Fruit fly (Drosophila melanogaster) whole organism, prepupa: Measurements from ENCODE around the gene mRF1.

Experiments used
- CG10631 ChIP-seq: fragments of 200-800 bp; sonication (Bioruptor generic); optimal IDR thresholded peaks from 2 replicates; lab custom pipeline; 2016; ENCODE audit warnings: missing biosample characterization, missing genetic modification characterization
- CG10669 ChIP-seq: fragments of 200-800 bp; sonication (Bioruptor generic); optimal IDR thresholded peaks from 3 replicates; lab custom pipeline; 2018; ENCODE audit warnings: missing biosample characterization, mild to moderate bottlenecking, missing genetic modification characterization, moderate library complexity
- CG11294 ChIP-seq: fragments of 200-800 bp; sonication (Bioruptor generic); IDR thresholded peaks from 2 replicates; pipeline ENCODE4 v1.3.6; 2022; ENCODE audit warnings: missing biosample characterization, missing genetic modification characterization
- CG11902 ChIP-seq: fragments of 200-800 bp; sonication (Bioruptor generic); optimal IDR thresholded peaks from 3 replicates; lab custom pipeline; 2016; ENCODE audit warnings: missing biosample characterization, missing genetic modification characterization
- CG15336 ChIP-seq: fragments of 200-800 bp; sonication (Bioruptor generic); IDR thresholded peaks from 2 replicates; pipeline ENCODE4 v1.3.6; 2022; ENCODE audit warnings: missing biosample characterization, missing genetic modification characterization
- CG1621 ChIP-seq: fragments of 200-800 bp; sonication (Bioruptor generic); optimal IDR thresholded peaks from 3 replicates; lab custom pipeline; 2018; ENCODE audit warnings: missing biosample characterization, mild to moderate bottlenecking, missing genetic modification characterization
- CG16779 ChIP-seq: fragments of 200-800 bp; sonication (Bioruptor generic); optimal IDR thresholded peaks from 3 replicates; lab custom pipeline; 2017; ENCODE audit warnings: missing biosample characterization, mild to moderate bottlenecking, missing genetic modification characterization
- CG3032 ChIP-seq: fragments of 200-800 bp; optimal IDR thresholded peaks from 2 replicates; lab custom pipeline; 2019; ENCODE audit warnings: missing biosample characterization, mild to moderate bottlenecking, missing genetic modification characterization, moderate library complexity
- CG31627 ChIP-seq: fragments of 200-800 bp; sonication (Bioruptor generic); optimal IDR thresholded peaks from 3 replicates; lab custom pipeline; 2016; ENCODE audit warnings: missing biosample characterization, missing genetic modification characterization
- CG34406 ChIP-seq: fragments of 200-800 bp; sonication (Bioruptor generic); optimal IDR thresholded peaks from 3 replicates; lab custom pipeline; 2016; ENCODE audit warnings: missing biosample characterization, missing genetic modification characterization
- CG3919 ChIP-seq: fragments of 200-800 bp; sonication (Bioruptor generic); optimal IDR thresholded peaks from 3 replicates; lab custom pipeline; 2016; ENCODE audit warnings: missing biosample characterization, missing genetic modification characterization
- CG4318 ChIP-seq: fragments of 200-800 bp; sonication (Bioruptor generic); optimal IDR thresholded peaks from 3 replicates; lab custom pipeline; 2017; ENCODE audit warnings: missing biosample characterization, mild to moderate bottlenecking, missing genetic modification characterization
- CG6163 ChIP-seq: fragments of 200-800 bp; sonication (Bioruptor generic); IDR thresholded peaks from 3 replicates; pipeline ENCODE4 v1.3.6; 2022; ENCODE audit warnings: missing biosample characterization, missing genetic modification characterization
- CG6792 ChIP-seq: fragments of 200-800 bp; sonication (Bioruptor generic); optimal IDR thresholded peaks from 3 replicates; lab custom pipeline; 2016; ENCODE audit warnings: missing biosample characterization, missing genetic modification characterization
- CG6808 ChIP-seq: fragments of 200-800 bp; sonication (Bioruptor generic); optimal IDR thresholded peaks from 3 replicates; lab custom pipeline; 2017; ENCODE audit warnings: missing biosample characterization, missing genetic modification characterization, mild to moderate bottlenecking, moderate library complexity, missing genetic modification reagents
- CG6854 ChIP-seq: fragments of 200-800 bp; sonication (Bioruptor generic); optimal IDR thresholded peaks from 2 replicates; lab custom pipeline; 2017; ENCODE audit warnings: missing biosample characterization, mild to moderate bottlenecking, missing genetic modification characterization
- CG8119 ChIP-seq: fragments of 200-800 bp; sonication (Bioruptor generic); IDR thresholded peaks from 3 replicates; pipeline ENCODE4 v1.3.6; 2022; ENCODE audit warnings: missing biosample characterization, missing genetic modification characterization
- CG8319 ChIP-seq: fragments of 200-800 bp; sonication (Bioruptor generic); optimal IDR thresholded peaks from 3 replicates; lab custom pipeline; 2016; ENCODE audit warnings: missing biosample characterization, missing genetic modification characterization
- CG8632 ChIP-seq: fragments of 200-800 bp; sonication (Bioruptor generic); optimal IDR thresholded peaks from 3 replicates; lab custom pipeline; 2016; ENCODE audit warnings: missing biosample characterization, missing genetic modification characterization
- CG9139 ChIP-seq: fragments of 200-800 bp; sonication (Bioruptor generic); optimal IDR thresholded peaks from 3 replicates; lab custom pipeline; 2017; ENCODE audit warnings: missing biosample characterization, mild to moderate bottlenecking, missing genetic modification characterization
- Eip75B ChIP-seq: fragments of 200-800 bp; sonication (Bioruptor generic); optimal IDR thresholded peaks from 3 replicates; lab custom pipeline; 2016; ENCODE audit warnings: missing biosample characterization, missing genetic modification characterization
- Eip78C ChIP-seq: fragments of 200-800 bp; sonication (Bioruptor generic); peaks from one replicate; lab custom pipeline; 2016; ENCODE audit warnings: missing biosample characterization, missing genetic modification characterization
- Ets96B ChIP-seq: fragments of 200-800 bp; optimal IDR thresholded peaks from 2 replicates; lab custom pipeline; 2019; ENCODE audit warnings: missing biosample characterization, mild to moderate bottlenecking, missing genetic modification characterization, moderate library complexity
- Gug ChIP-seq: fragments of 200-800 bp; sonication (Bioruptor generic); IDR thresholded peaks from 2 replicates; pipeline ENCODE4 v1.3.6; 2022; ENCODE audit warnings: missing biosample characterization, missing genetic modification characterization
- Hr39 ChIP-seq: fragments of 200-800 bp; sonication (Bioruptor generic); optimal IDR thresholded peaks from 2 replicates; lab custom pipeline; 2016; ENCODE audit warnings: missing biosample characterization, missing genetic modification characterization
- Hr4 ChIP-seq: fragments of 200-800 bp; sonication (Bioruptor generic); optimal IDR thresholded peaks from 3 replicates; lab custom pipeline; 2016; ENCODE audit warnings: missing biosample characterization, missing genetic modification characterization
- Lpt ChIP-seq: fragments of 200-800 bp; sonication (Bioruptor generic); optimal IDR thresholded peaks from 3 replicates; lab custom pipeline; 2016; ENCODE audit warnings: missing biosample characterization, missing genetic modification characterization
- Met ChIP-seq: fragments of 200-800 bp; sonication (Bioruptor generic); optimal IDR thresholded peaks from 3 replicates; lab custom pipeline; 2016; ENCODE audit warnings: missing biosample characterization, missing genetic modification characterization
- Smox ChIP-seq: fragments of 200-800 bp; sonication (Bioruptor generic); optimal IDR thresholded peaks from 3 replicates; lab custom pipeline; 2016; ENCODE audit warnings: missing biosample characterization, missing genetic modification characterization
- Sox14 ChIP-seq: fragments of 200-800 bp; sonication (Bioruptor generic); optimal IDR thresholded peaks from 3 replicates; lab custom pipeline; 2016; ENCODE audit warnings: missing biosample characterization, missing genetic modification characterization
- Sox15 ChIP-seq: fragments of 200-800 bp; sonication (Bioruptor generic); optimal IDR thresholded peaks from 3 replicates; lab custom pipeline; 2016; ENCODE audit warnings: missing biosample characterization, missing genetic modification characterization
- achi ChIP-seq: fragments of 200-800 bp; sonication (Bioruptor generic); optimal IDR thresholded peaks from 3 replicates; lab custom pipeline; 2016; ENCODE audit warnings: missing biosample characterization, missing genetic modification characterization
- acj6 ChIP-seq: fragments of 200-800 bp; sonication (Bioruptor generic); optimal IDR thresholded peaks from 3 replicates; lab custom pipeline; 2016; ENCODE audit warnings: missing biosample characterization, missing genetic modification characterization
- dsx ChIP-seq: fragments of 200-800 bp; optimal IDR thresholded peaks from 3 replicates; lab custom pipeline; 2019; ENCODE audit warnings: missing biosample characterization, mild to moderate bottlenecking, missing genetic modification characterization, moderate library complexity; ENCODE audit not compliant: poor library complexity, severe bottlenecking
- eg ChIP-seq: fragments of 200-800 bp; sonication (Bioruptor generic); IDR thresholded peaks from 3 replicates; pipeline ENCODE4 v1.3.6; 2022; ENCODE audit warnings: missing biosample characterization, missing genetic modification characterization
- esn ChIP-seq: fragments of 200-800 bp; sonication (Bioruptor generic); optimal IDR thresholded peaks from 2 replicates; lab custom pipeline; 2016; ENCODE audit warnings: missing biosample characterization, mild to moderate bottlenecking, missing genetic modification characterization, moderate library complexity
- fd59A ChIP-seq: fragments of 200-800 bp; sonication (Bioruptor generic); optimal IDR thresholded peaks from 2 replicates; lab custom pipeline; 2017; ENCODE audit warnings: missing biosample characterization, mild to moderate bottlenecking, missing genetic modification characterization, missing genetic modification reagents
- fd85E ChIP-seq: fragments of 200-800 bp; sonication (Bioruptor generic); optimal IDR thresholded peaks from 3 replicates; lab custom pipeline; 2016; ENCODE audit warnings: missing biosample characterization, missing genetic modification characterization
- fkh ChIP-seq: fragments of 200-800 bp; sonication (Bioruptor generic); optimal IDR thresholded peaks from 3 replicates; lab custom pipeline; 2017; ENCODE audit warnings: missing biosample characterization, mild to moderate bottlenecking, missing genetic modification characterization, moderate library complexity
- salr ChIP-seq, 2 experiments: fragments of 200-800 bp; sonication (Bioruptor generic); optimal IDR thresholded peaks; 3 replicates each; lab custom pipeline; 2016 to 2018; ENCODE audit warnings: missing biosample characterization in 2 of 2, missing genetic modification characterization in 2 of 2, mild to moderate bottlenecking in 1 of 2
- spab ChIP-seq: fragments of 200-800 bp; sonication (Bioruptor generic); optimal IDR thresholded peaks from 2 replicates; lab custom pipeline; 2017; ENCODE audit warnings: missing biosample characterization, mild to moderate bottlenecking, missing genetic modification characterization, missing genetic modification reagents
- ss ChIP-seq, 2 experiments: fragments of 200-800 bp; sonication (Bioruptor generic); optimal IDR thresholded peaks; 2 replicates in 1 of 2; 3 replicates in 1 of 2; lab custom pipeline; 2017 to 2018; ENCODE audit warnings: mild to moderate bottlenecking in 2 of 2, missing biosample characterization in 2 of 2, missing genetic modification characterization in 2 of 2, moderate library complexity in 1 of 2
- svp ChIP-seq: fragments of 200-800 bp; sonication (Bioruptor generic); peaks from one replicate; lab custom pipeline; 2016; ENCODE audit warnings: missing biosample characterization, missing genetic modification characterization
- topi ChIP-seq: fragments of 200-800 bp; sonication (Bioruptor generic); optimal IDR thresholded peaks from 3 replicates; lab custom pipeline; 2016; ENCODE audit warnings: missing biosample characterization, missing genetic modification characterization
- vri ChIP-seq: fragments of 200-800 bp; sonication (Bioruptor generic); optimal IDR thresholded peaks from 3 replicates; lab custom pipeline; 2016; ENCODE audit warnings: missing biosample characterization, mild to moderate bottlenecking, missing genetic modification characterization

The mRF1 gene

dm6 chr2L:13190534-13190933 lies 29.2 kb upstream of the mRF1 start:
- TF ChIP-seq CG6163 (GFP tag; lab: Robert Waterston, UW) (0 out of 3 replicates have a peak, but pooled peaks have one; percentile 41), CG1621 (tag; lab: Kevin White, UChicago) (no peak), Lpt (GFP tag; lab: Kevin White, UChicago) (no peak), achi (GFP tag; lab: Kevin White, UChicago) (no peak), Eip75B (GFP tag; lab: Kevin White, UChicago) (no peak), topi (no peak), vri (GFP tag; lab: Kevin White, UChicago) (peak; percentile 83), CG9139 (GFP tag; lab: Kevin White, UChicago) (no peak), Gug (GFP tag; lab: Robert Waterston, UW) (no peak), esn (peak; percentile 27), CG8319 (no peak), CG6808 (GFP tag; lab: Kevin White, UChicago) (no peak), CG6854 (GFP tag; lab: Kevin White, UChicago) (no peak), Eip78C (no peak), CG11902 (no peak), CG10631 (GFP tag; lab: Kevin White, UChicago) (no peak), Hr4 (GFP tag; lab: Kevin White, UChicago) (no peak), dsx (GFP tag; lab: Kevin White, UChicago) (no peak), ss (GFP tag; optimal IDR thresholded peaks at IDR 0.05; lab: Kevin White, UChicago) (no peak), CG34406 (GFP tag; lab: Kevin White, UChicago) (no peak), CG8119 (GFP tag; lab: Robert Waterston, UW) (no peak), Met (GFP tag; lab: Kevin White, UChicago) (no peak), fkh (GFP tag; lab: Kevin White, UChicago) (no peak), eg (GFP tag; lab: Robert Waterston, UW) (no peak), Sox15 (GFP tag; lab: Kevin White, UChicago) (no peak), CG6792 (GFP tag; lab: Kevin White, UChicago) (no peak), CG3032 (tag; lab: Kevin White, UChicago) (no peak), CG31627 (GFP tag; lab: Kevin White, UChicago) (no peak), svp (GFP tag; lab: Kevin White, UChicago) (peak; percentile 87), CG16779 (tag; lab: Kevin White, UChicago) (no peak), Sox14 (GFP tag; lab: Kevin White, UChicago) (no peak), Hr39 (no peak)

dm6 chr2L:13191052-13191678 lies 28.6 kb upstream of the mRF1 start:
- TF ChIP-seq ss (GFP tag; optimal IDR thresholded peaks at IDR 0.05; lab: Kevin White, UChicago), result no peak
- no peak for TF ChIP-seq CG8319
- TF ChIP-seq acj6 (GFP tag; lab: Kevin White, UChicago), result no peak
- TF ChIP-seq CG10669, result no peak
- TF ChIP-seq Smox (GFP tag; lab: Kevin White, UChicago), result no peak
- no peak for TF ChIP-seq CG15336 (GFP tag; lab: Robert Waterston, UW)
- TF ChIP-seq Eip78C, result peak; percentile 43

- TF ChIP-seq CG11294 (GFP tag; lab: Robert Waterston, UW), result 0 out of 2 replicates have a peak, but pooled peaks have one; percentile 30
- no peak for TF ChIP-seq acj6 (GFP tag; lab: Kevin White, UChicago)
- TF ChIP-seq eg (GFP tag; lab: Robert Waterston, UW), result peak; percentile 60; the same call in 2 of the 3 replicates
- TF ChIP-seq Gug (GFP tag; lab: Robert Waterston, UW), result 0 out of 2 replicates have a peak, but pooled peaks have one; percentile 8
- no peak for TF ChIP-seq CG8632 (GFP tag; lab: Kevin White, UChicago)
- TF ChIP-seq CG11902, result peak; percentile 39
- TF ChIP-seq CG1621 (tag; lab: Kevin White, UChicago), result no peak
- TF ChIP-seq topi, result no peak
- no peak for TF ChIP-seq CG16779 (tag; lab: Kevin White, UChicago)
- TF ChIP-seq Lpt (GFP tag; lab: Kevin White, UChicago), result no peak
- no peak for TF ChIP-seq CG4318
- no peak for TF ChIP-seq CG3919
- no peak for TF ChIP-seq ss (GFP tag; optimal IDR thresholded peaks at IDR 0.05; lab: Kevin White, UChicago)
- TF ChIP-seq fd59A (GFP tag; lab: Kevin White, UChicago), result peak; percentile 3
- TF ChIP-seq spab, result no peak
- TF ChIP-seq salr (GFP tag; optimal IDR thresholded peaks at IDR 0.05; lab: Kevin White, UChicago), result no peak
- peak; percentile 56 for TF ChIP-seq CG3032 (tag; lab: Kevin White, UChicago)
- TF ChIP-seq fkh (GFP tag; lab: Kevin White, UChicago), result no peak
- TF ChIP-seq dsx (GFP tag; lab: Kevin White, UChicago), result no peak
- no peak for TF ChIP-seq CG10631 (GFP tag; lab: Kevin White, UChicago)
- TF ChIP-seq CG15336 (GFP tag; lab: Robert Waterston, UW), result no peak
- TF ChIP-seq Sox15 (GFP tag; lab: Kevin White, UChicago), result peak; percentile 55
- TF ChIP-seq achi (GFP tag; lab: Kevin White, UChicago), result no peak
- TF ChIP-seq Hr4 (GFP tag; lab: Kevin White, UChicago), result no peak
- no peak for TF ChIP-seq fd85E (GFP tag; lab: Kevin White, UChicago)
- no peak for TF ChIP-seq Ets96B (tag; lab: Kevin White, UChicago)
- TF ChIP-seq Eip75B (GFP tag; lab: Kevin White, UChicago), result no peak
These were observed 27.9 kb upstream of the mRF1 start, which contains the start of the genes CG16974 and Edem2 for dm6 chr2L:13191894-13192293. CG16974 (minus strand) TSS chr2L:13191979. Edem2 (plus strand) TSS chr2L:13192201.
